Worm (Caenorhabditis elegans) whole organism, L1 larva: ENCODE data around the gene nhr-58.
A peak's percentile ranks its signal among the peaks of the same experiment; 100 is the strongest.

Experiments
- C04F5.9 ChIP-seq: sonication (generic microtip); optimal IDR thresholded peaks from 2 replicates; lab custom pipeline; 2016; ENCODE audit warnings: missing genetic modification characterization, missing compliant biosample characterization
- C16A3.4 ChIP-seq: fragments of 150-350 bp; optimal IDR thresholded peaks from 2 replicates; lab custom pipeline; 2014; ENCODE audit warnings: missing biosample characterization, missing genetic modification characterization
- F16B12.6 ChIP-seq: fragments of 150-350 bp; optimal IDR thresholded peaks from 2 replicates; lab custom pipeline; 2014; ENCODE audit warnings: missing biosample characterization, missing genetic modification characterization
- Y116A8C.19 ChIP-seq: sonication (generic microtip); optimal IDR thresholded peaks from 2 replicates; lab custom pipeline; 2016; ENCODE audit warnings: missing compliant biosample characterization, missing genetic modification characterization, borderline replicate concordance
- blmp-1 ChIP-seq: fragments of 150-350 bp; optimal IDR thresholded peaks from 2 replicates; lab custom pipeline; 2014; ENCODE audit warnings: missing biosample characterization, missing genetic modification characterization
- ceh-63 ChIP-seq: fragments of 200-800 bp; sonication (Bioruptor generic); optimal IDR thresholded peaks from 2 replicates; lab custom pipeline; 2018; ENCODE audit warnings: mild to moderate bottlenecking, missing genetic modification characterization, missing compliant biosample characterization
- ceh-8 ChIP-seq: fragments of 200-800 bp; sonication (Bioruptor generic); optimal IDR thresholded peaks from 2 replicates; lab custom pipeline; 2018; ENCODE audit warnings: mild to moderate bottlenecking, missing genetic modification characterization, moderate library complexity, missing compliant biosample characterization
- ceh-88 ChIP-seq: fragments of 200-800 bp; sonication (Bioruptor generic); IDR thresholded peaks from 2 replicates; pipeline ENCODE4 v1.3.6; 2022; ENCODE audit warnings: missing genetic modification characterization, missing compliant biosample characterization
- dsc-1 ChIP-seq: sonication (generic microtip); optimal IDR thresholded peaks from 2 replicates; lab custom pipeline; 2016; ENCODE audit warnings: mild to moderate bottlenecking, missing genetic modification characterization, missing compliant biosample characterization
- efl-1 ChIP-seq, 4 experiments: fragments of 150-350 bp; optimal IDR thresholded peaks in 3 of 4; peaks in 1 of 4; 1 replicate in 1 of 4; 2 replicates in 3 of 4; lab custom pipeline; 2014; ENCODE audit warnings: missing biosample characterization in 2 of 4, missing genetic modification characterization in 2 of 4, missing genetic modification reagents in 2 of 4
- efl-3 ChIP-seq: fragments of 200-800 bp; sonication (Bioruptor generic); optimal IDR thresholded peaks from 2 replicates; lab custom pipeline; 2018; ENCODE audit warnings: mild to moderate bottlenecking, missing genetic modification characterization, missing compliant biosample characterization
- elt-2 ChIP-seq: sonication (generic microtip); optimal IDR thresholded peaks from 2 replicates; lab custom pipeline; 2016; ENCODE audit warnings: missing genetic modification characterization, mild to moderate bottlenecking, inconsistent platforms, missing compliant biosample characterization, missing genetic modification reagents
- fos-1 ChIP-seq: fragments of 150-350 bp; optimal IDR thresholded peaks from 2 replicates; lab custom pipeline; 2014; ENCODE audit warnings: missing biosample characterization, missing genetic modification characterization
- grh-1 ChIP-seq: fragments of 200-800 bp; sonication (Bioruptor generic); IDR thresholded peaks from 2 replicates; pipeline ENCODE4 v1.3.6; 2022; ENCODE audit warnings: missing genetic modification reagents, missing genetic modification characterization, missing compliant biosample characterization
- hlh-17 ChIP-seq: fragments of 200-800 bp; sonication (Bioruptor generic); optimal IDR thresholded peaks from 2 replicates; lab custom pipeline; 2018; ENCODE audit warnings: missing genetic modification characterization, mild to moderate bottlenecking, missing compliant biosample characterization, moderate library complexity, borderline replicate concordance
- hlh-4 ChIP-seq: sonication (generic microtip); optimal IDR thresholded peaks from 2 replicates; lab custom pipeline; 2016; ENCODE audit warnings: mild to moderate bottlenecking, missing genetic modification characterization, missing compliant biosample characterization
- jun-1 ChIP-seq: fragments of 150-350 bp; optimal IDR thresholded peaks from 2 replicates; lab custom pipeline; 2014; ENCODE audit warnings: missing biosample characterization, missing genetic modification reagents, missing genetic modification characterization
- lin-14 ChIP-seq: fragments of 200-800 bp; sonication (Bioruptor generic); optimal IDR thresholded peaks from 2 replicates; lab custom pipeline; 2018; ENCODE audit warnings: mild to moderate bottlenecking, missing genetic modification characterization, moderate library complexity, missing compliant biosample characterization
- lin-35 ChIP-seq, 2 experiments: fragments of 150-350 bp; optimal IDR thresholded peaks; 2 replicates each; lab custom pipeline; 2014; ENCODE audit warnings: missing biosample characterization in 2 of 2, missing genetic modification characterization in 2 of 2, missing genetic modification reagents in 2 of 2
- lin-39 ChIP-seq: fragments of 150-350 bp; optimal IDR thresholded peaks from 2 replicates; lab custom pipeline; 2014; ENCODE audit warnings: missing biosample characterization, missing genetic modification reagents, missing genetic modification characterization
- lsy-2 ChIP-seq, 2 experiments: fragments of 150-350 bp; optimal IDR thresholded peaks; 2 replicates each; lab custom pipeline; 2014; ENCODE audit warnings: missing biosample characterization in 2 of 2, missing genetic modification characterization in 2 of 2
- mdl-1 ChIP-seq, 2 experiments: fragments of 150-350 bp; optimal IDR thresholded peaks; 2 replicates each; lab custom pipeline; 2014 to 2017; ENCODE audit warnings: missing biosample characterization in 2 of 2, missing genetic modification characterization in 2 of 2, inconsistent platforms in 1 of 2
- mep-1 ChIP-seq: fragments of 150-350 bp; optimal IDR thresholded peaks from 2 replicates; lab custom pipeline; 2014; ENCODE audit warnings: missing biosample characterization, missing genetic modification characterization
- nhr-19 ChIP-seq: fragments of 200-800 bp; sonication (Bioruptor generic); conservative IDR thresholded peaks from 2 replicates; pipeline ENCODE4 v1.3.6; 2022; ENCODE audit warnings: missing genetic modification characterization, missing compliant biosample characterization
- nhr-20 ChIP-seq: sonication (generic microtip); optimal IDR thresholded peaks from 2 replicates; lab custom pipeline; 2016; ENCODE audit warnings: mild to moderate bottlenecking, missing genetic modification characterization, missing compliant biosample characterization
- nhr-71 ChIP-seq: sonication (generic microtip); optimal IDR thresholded peaks from 2 replicates; lab custom pipeline; 2016; ENCODE audit warnings: mild to moderate bottlenecking, missing genetic modification characterization, moderate library complexity, missing compliant biosample characterization
- nhr-76 ChIP-seq: sonication (generic microtip); optimal IDR thresholded peaks from 2 replicates; lab custom pipeline; 2017; ENCODE audit warnings: missing biosample characterization, missing genetic modification characterization
- nhr-77 ChIP-seq: fragments of 150-350 bp; optimal IDR thresholded peaks from 2 replicates; lab custom pipeline; 2014; ENCODE audit warnings: missing biosample characterization, missing genetic modification characterization
- nhr-85 ChIP-seq: sonication (generic microtip); peaks from one replicate; lab custom pipeline; 2016; ENCODE audit warnings: missing genetic modification characterization, inconsistent platforms, missing compliant biosample characterization
- nhr-90 ChIP-seq: sonication (generic microtip); optimal IDR thresholded peaks from 2 replicates; lab custom pipeline; 2016; ENCODE audit warnings: mild to moderate bottlenecking, missing genetic modification characterization, missing compliant biosample characterization; ENCODE audit not compliant: poor library complexity
- rnt-1 ChIP-seq: sonication (generic microtip); optimal IDR thresholded peaks from 2 replicates; lab custom pipeline; 2016; ENCODE audit warnings: mild to moderate bottlenecking, missing genetic modification characterization, moderate library complexity, missing compliant biosample characterization
- snpc-4 ChIP-seq: fragments of 150-350 bp; optimal IDR thresholded peaks from 2 replicates; lab custom pipeline; 2014; ENCODE audit warnings: missing biosample characterization, missing genetic modification characterization
- snu-23 ChIP-seq: sonication (generic microtip); optimal IDR thresholded peaks from 2 replicates; lab custom pipeline; 2016; ENCODE audit warnings: missing genetic modification characterization, missing compliant biosample characterization
- tbx-2 ChIP-seq: sonication (generic microtip); optimal IDR thresholded peaks from 2 replicates; lab custom pipeline; 2016; ENCODE audit warnings: missing genetic modification characterization, missing compliant biosample characterization
- tlp-1 ChIP-seq: fragments of 150-350 bp; optimal IDR thresholded peaks from 2 replicates; lab custom pipeline; 2014; ENCODE audit warnings: missing biosample characterization, missing genetic modification characterization
- unc-30 ChIP-seq: sonication (generic microtip); optimal IDR thresholded peaks from 2 replicates; lab custom pipeline; 2017; ENCODE audit warnings: missing biosample characterization, missing genetic modification characterization
- unc-98 ChIP-seq: fragments of 200-800 bp; sonication (Bioruptor generic); IDR thresholded peaks from 2 replicates; pipeline ENCODE4 v1.3.6; 2022; ENCODE audit warnings: missing genetic modification characterization, missing compliant biosample characterization
- zag-1 ChIP-seq: fragments of 150-350 bp; optimal IDR thresholded peaks from 2 replicates; lab custom pipeline; 2014; ENCODE audit warnings: missing biosample characterization, missing genetic modification characterization
- ztf-4 ChIP-seq: fragments of 150-350 bp; optimal IDR thresholded peaks from 2 replicates; lab custom pipeline; 2014; ENCODE audit warnings: missing biosample characterization, missing genetic modification characterization

nhr-58 gene

DNA sequence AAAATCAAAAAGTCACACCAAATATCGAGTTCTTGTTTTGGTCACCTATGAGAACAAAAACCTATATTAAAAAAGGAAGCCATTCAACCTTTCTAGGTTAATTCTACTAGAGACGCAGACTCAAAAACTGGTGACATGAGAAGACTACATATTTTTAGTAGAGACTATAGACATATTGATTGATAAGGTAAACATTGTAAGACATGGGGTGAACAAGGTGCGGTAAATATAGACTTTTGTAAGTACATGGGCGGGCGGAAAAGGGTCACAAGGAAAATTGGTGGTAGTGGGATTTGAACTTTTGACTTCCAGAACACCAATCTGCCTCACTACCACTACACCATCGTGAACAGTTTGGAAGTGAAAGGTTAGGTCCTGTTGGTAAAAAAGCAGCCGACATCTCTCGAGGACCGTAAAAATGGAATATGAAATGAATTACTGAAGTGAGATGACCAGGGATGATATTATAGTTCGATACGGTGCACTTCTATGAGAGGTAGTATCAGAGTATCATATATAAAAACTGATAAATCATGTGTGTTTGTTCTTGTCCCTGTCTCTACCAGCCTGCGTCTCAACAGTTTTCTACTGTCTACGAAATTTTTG, 47.7 kb upstream of the nhr-58 start, which contains the start of gene nhr-212:
nhr-212 (plus strand) TSS at position 573 of the 606 bp plus-strand sequence.
- TF ChIP-seq elt-2 (peak; percentile 42), nhr-20 (tag; lab: Kevin White, UChicago) (peak; percentile 55), nhr-71 (tag; lab: Kevin White, UChicago) (peak; percentile 36), lin-39 (tag; lab: Kevin White, UChicago) (no peak), efl-3 (GFP tag; lab: Kevin White, UChicago) (no peak), nhr-90 (peak; percentile 10), tlp-1 (tag; lab: Kevin White, UChicago) (no peak), nhr-85 (tag; lab: Kevin White, UChicago) (peak; percentile 63), ceh-63 (GFP tag; lab: Kevin White, UChicago) (no peak), C04F5.9 (tag; lab: Kevin White, UChicago) (no peak), lin-35 (GFP tag; optimal IDR thresholded peaks at IDR 0.05; lab: Kevin White, UChicago) (peak in 1 of 2 experiments; percentile 53), hlh-17 (GFP tag; lab: Kevin White, UChicago) (no peak), snu-23 (peak; percentile 18), nhr-77 (tag; lab: Kevin White, UChicago) (peak; percentile 57), mep-1 (tag; lab: Kevin White, UChicago) (no peak), tbx-2 (tag; lab: Kevin White, UChicago) (peak; percentile 9), grh-1 (no peak), C16A3.4 (tag; lab: Kevin White, UChicago) (no peak), unc-30 (no peak), jun-1 (tag; lab: Kevin White, UChicago) (no peak), efl-1 (optimal IDR thresholded peaks at IDR 0.05; lab: Kevin White, UChicago) (no peak), efl-1 (GFP tag; optimal IDR thresholded peaks at IDR 0.05 in 1 of 2; lab: Kevin White, UChicago) (peak in 1 of 2 experiments; percentile 71), lin-14 (GFP tag; lab: Kevin White, UChicago) (peak; percentile 73), snpc-4 (peak; percentile 86), lsy-2 (tag; optimal IDR thresholded peaks at IDR 0.05; lab: Kevin White, UChicago) (peak in 1 of 2 experiments; percentile 3)

DNA sequence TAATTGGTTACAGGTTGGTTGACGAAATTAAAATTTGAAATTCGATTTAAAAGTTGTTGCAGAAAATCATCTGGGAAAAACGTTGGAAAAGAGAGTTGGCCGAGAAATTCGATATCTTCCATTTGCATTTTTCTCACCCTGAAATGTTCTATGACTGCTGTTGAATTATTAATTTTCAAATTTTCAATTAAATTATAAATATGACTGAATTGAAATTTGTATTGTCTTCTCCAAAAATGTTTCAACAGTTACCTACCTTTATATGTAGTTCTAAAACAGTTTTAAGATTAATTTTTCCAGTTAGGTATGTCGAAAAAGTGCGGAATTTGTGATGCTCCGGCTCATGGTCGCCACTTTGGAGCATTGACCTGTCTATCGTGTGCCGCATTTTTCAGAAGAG, 45.4 kb upstream of the nhr-58 start, which contains the start of gene nhr-211:
nhr-211 (plus strand) TSS at position 301 of the 400 bp plus-strand sequence.
- no peak for TF ChIP-seq mdl-1 (tag; optimal IDR thresholded peaks at IDR 0.05; lab: Kevin White, UChicago)
- TF ChIP-seq unc-98 (GFP tag; lab: Robert Waterston, UW), result no peak
- TF ChIP-seq ztf-4, result no peak
- no peak for TF ChIP-seq blmp-1
- no peak for TF ChIP-seq F16B12.6
- TF ChIP-seq tbx-2 (tag; lab: Kevin White, UChicago), result no peak
- TF ChIP-seq Y116A8C.19, result no peak
- no peak for TF ChIP-seq fos-1 (tag; lab: Kevin White, UChicago)
- no peak for TF ChIP-seq nhr-19 (GFP tag; lab: Robert Waterston, UW)
- no peak for TF ChIP-seq ceh-88 (GFP tag; lab: Robert Waterston, UW)
- TF ChIP-seq zag-1 (tag; lab: Kevin White, UChicago), result no peak
- TF ChIP-seq elt-2, result no peak
- TF ChIP-seq ceh-8 (GFP tag; lab: Kevin White, UChicago), result no peak
- TF ChIP-seq, all 84 proteins: peak for 0

DNA sequence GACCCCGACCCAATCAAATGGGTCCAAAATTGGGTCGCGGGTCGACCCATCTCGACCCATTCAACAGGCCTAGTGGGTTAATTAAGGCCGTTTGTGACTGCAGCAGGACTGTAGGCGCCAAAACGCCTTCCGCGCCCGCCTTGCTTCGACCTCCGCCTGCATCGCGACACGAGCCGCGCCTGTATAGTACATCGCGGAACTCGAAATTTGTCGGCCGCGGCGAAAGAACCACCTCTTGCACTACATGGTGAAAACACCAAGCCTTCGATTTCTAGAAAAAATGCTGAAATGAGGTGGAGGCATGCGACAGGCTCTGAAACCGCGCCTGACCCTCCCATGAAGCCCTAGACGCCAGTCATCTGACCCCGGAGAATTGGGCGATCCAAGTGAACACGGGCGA, 44.1 kb upstream of the nhr-58 start:
- TF ChIP-seq nhr-76 (tag; lab: Kevin White, UChicago), result no peak
- no peak for TF ChIP-seq hlh-17 (GFP tag; lab: Kevin White, UChicago)
- no peak for TF ChIP-seq ceh-88 (GFP tag; lab: Robert Waterston, UW)

DNA sequence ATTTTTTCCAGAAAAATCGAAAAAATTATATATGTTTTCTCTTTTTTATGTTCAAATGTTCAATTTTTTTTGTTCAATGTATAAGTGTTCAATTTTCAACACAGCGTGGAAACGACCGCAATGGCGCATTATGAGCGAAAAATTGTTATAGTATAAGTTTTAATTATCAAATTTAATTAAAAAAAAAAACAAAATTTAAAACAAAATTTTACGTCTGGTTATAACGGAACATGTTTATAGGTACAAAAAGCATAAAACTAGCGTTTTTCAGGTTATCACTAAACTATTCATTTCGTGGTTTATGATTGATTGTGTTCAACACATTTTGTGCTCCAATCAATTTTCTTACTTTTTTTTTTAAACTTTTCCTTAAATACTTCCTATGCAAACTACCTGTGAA, 42.7 kb upstream of the nhr-58 start, which contains the start of gene nhr-106:
nhr-106 (plus strand) TSS at position 301 of the 400 bp plus-strand sequence.
- TF ChIP-seq rnt-1 (tag; lab: Kevin White, UChicago) (no peak), hlh-4 (tag; lab: Kevin White, UChicago) (no peak), snpc-4 (no peak), dsc-1 (tag; lab: Kevin White, UChicago) (no peak), zag-1 (tag; lab: Kevin White, UChicago) (no peak), F16B12.6 (no peak), blmp-1 (no peak)
